Fruit fly (Drosophila melanogaster) whole organism: Measurements from ENCODE around the gene CG11095.

Source experiments
- CG8478 ChIP-seq: fragments of >200 bp; optimal IDR thresholded peaks from 2 replicates; lab custom pipeline; 2018; ENCODE audit warnings: inconsistent platforms
- EcR ChIP-seq, 2 experiments: fragments of >200 bp; optimal IDR thresholded peaks; 2 replicates each; lab custom pipeline; 2017; ENCODE audit warnings: missing biosample characterization in 2 of 2, missing genetic modification characterization in 2 of 2, missing genetic modification reagents in 2 of 2
- pan ChIP-seq: fragments of >200 bp; optimal IDR thresholded peaks from 2 replicates; lab custom pipeline; 2017
- psq ChIP-seq: fragments of >200 bp; optimal IDR thresholded peaks from 2 replicates; lab custom pipeline; 2017
- usp ChIP-seq: fragments of >200 bp; optimal IDR thresholded peaks from 2 replicates; lab custom pipeline; 2017; ENCODE audit warnings: missing biosample characterization, missing genetic modification characterization, mixed read lengths

dm6 chrX:13787282-13787850 lies 24.1 kb upstream of the CG11095 start:
- TF ChIP-seq usp (GFP tag; lab: Kevin White, UChicago), result no peak
- no peak for TF ChIP-seq CG8478
- no peak for TF ChIP-seq psq (lab: Kevin White, UChicago)
- TF ChIP-seq EcR (GFP tag; optimal IDR thresholded peaks at IDR 0.05; lab: Kevin White, UChicago), result no peak
- TF ChIP-seq pan (lab: Kevin White, UChicago), result no peak
